Fruit fly (Drosophila melanogaster) whole organism, embryonic: ENCODE data around the gene Arp1.

Experiments used
- ATbp ChIP-seq: fragments of 200-800 bp; sonication (Bioruptor generic); optimal IDR thresholded peaks from 2 replicates; lab custom pipeline; 2017; ENCODE audit warnings: missing biosample characterization, mild to moderate bottlenecking, missing genetic modification characterization, missing genetic modification reagents
- Adf1 ChIP-seq: fragments of 200-800 bp; sonication (Bioruptor generic); IDR thresholded peaks from 2 replicates; pipeline ENCODE4 v1.3.6; 2022; ENCODE audit warnings: missing biosample characterization, missing genetic modification characterization
- Asciz ChIP-seq: fragments of 200-800 bp; sonication (Bioruptor generic); optimal IDR thresholded peaks from 2 replicates; lab custom pipeline; 2017; ENCODE audit warnings: missing biosample characterization, mild to moderate bottlenecking, missing genetic modification characterization, missing genetic modification reagents
- B-H1 ChIP-seq: fragments of 200-800 bp; sonication (Bioruptor generic); IDR thresholded peaks from 3 replicates; pipeline ENCODE4 v1.3.6; 2022; ENCODE audit warnings: missing biosample characterization, missing genetic modification characterization
- Blimp-1 ChIP-seq: fragments of 200-800 bp; sonication (Bioruptor generic); optimal IDR thresholded peaks from 3 replicates; lab custom pipeline; 2018; ENCODE audit warnings: missing biosample characterization, missing genetic modification characterization, mild to moderate bottlenecking, moderate library complexity, missing genetic modification reagents
- CG12071 ChIP-seq: fragments of 200-800 bp; sonication (Bioruptor generic); optimal IDR thresholded peaks from 3 replicates; lab custom pipeline; 2018; ENCODE audit warnings: missing biosample characterization, mild to moderate bottlenecking, missing genetic modification characterization
- CG12155 ChIP-seq: fragments of 200-800 bp; sonication (Bioruptor generic); optimal IDR thresholded peaks from 3 replicates; lab custom pipeline; 2016; ENCODE audit warnings: missing biosample characterization, missing genetic modification characterization
- CG12769 ChIP-seq: fragments of 200-800 bp; sonication (Bioruptor generic); optimal IDR thresholded peaks from 2 replicates; lab custom pipeline; 2019; ENCODE audit warnings: missing biosample characterization, mild to moderate bottlenecking, missing genetic modification characterization, moderate library complexity
- CG13775 ChIP-seq: fragments of 200-800 bp; sonication (Bioruptor generic); optimal IDR thresholded peaks from 3 replicates; lab custom pipeline; 2017; ENCODE audit warnings: missing biosample characterization, mild to moderate bottlenecking, missing genetic modification characterization
- CG1602 ChIP-seq: fragments of 200-800 bp; sonication (Bioruptor generic); optimal IDR thresholded peaks from 3 replicates; lab custom pipeline; 2016; ENCODE audit warnings: missing biosample characterization, missing genetic modification characterization
- CG17186 ChIP-seq: fragments of 200-800 bp; sonication (Bioruptor generic); optimal IDR thresholded peaks from 3 replicates; lab custom pipeline; 2017; ENCODE audit warnings: missing biosample characterization, missing genetic modification reagents, missing genetic modification characterization
- CG17385 ChIP-seq: fragments of 200-800 bp; sonication (Bioruptor generic); optimal IDR thresholded peaks from 3 replicates; lab custom pipeline; 2018; ENCODE audit warnings: missing biosample characterization, mild to moderate bottlenecking, missing genetic modification characterization
- CG17829 ChIP-seq: fragments of 200-800 bp; optimal IDR thresholded peaks from 2 replicates; lab custom pipeline; 2019; ENCODE audit warnings: missing biosample characterization, mild to moderate bottlenecking, missing genetic modification characterization, moderate library complexity
- CG30020 ChIP-seq: fragments of 200-800 bp; optimal IDR thresholded peaks from 2 replicates; lab custom pipeline; 2019; ENCODE audit warnings: missing biosample characterization, mild to moderate bottlenecking, missing genetic modification characterization, moderate library complexity
- CG3163 ChIP-seq: fragments of 200-800 bp; sonication (Bioruptor generic); optimal IDR thresholded peaks from 3 replicates; lab custom pipeline; 2016; ENCODE audit warnings: missing biosample characterization, missing genetic modification characterization
- CG32532 ChIP-seq: fragments of 200-800 bp; sonication (Bioruptor generic); IDR thresholded peaks from 2 replicates; pipeline ENCODE4 v1.3.6; 2022; ENCODE audit warnings: missing biosample characterization, missing genetic modification characterization
- CG32772 ChIP-seq: fragments of 200-800 bp; sonication (Bioruptor generic); IDR thresholded peaks from 2 replicates; pipeline ENCODE4 v1.3.6; 2022; ENCODE audit warnings: missing biosample characterization, missing genetic modification characterization
- CG33557 ChIP-seq: fragments of 200-800 bp; sonication (Bioruptor generic); optimal IDR thresholded peaks from 2 replicates; lab custom pipeline; 2019; ENCODE audit warnings: missing biosample characterization, mild to moderate bottlenecking, missing genetic modification characterization, moderate library complexity
- CG7357 ChIP-seq: fragments of 200-800 bp; sonication (Bioruptor generic); IDR thresholded peaks from 3 replicates; pipeline ENCODE4 v1.3.6; 2022; ENCODE audit warnings: missing biosample characterization, missing genetic modification characterization
- CG9215 ChIP-seq: fragments of 200-800 bp; sonication (Bioruptor generic); IDR thresholded peaks from 2 replicates; pipeline ENCODE4 v1.3.6; 2022; ENCODE audit warnings: missing biosample characterization, missing genetic modification characterization
- CG9437 ChIP-seq: fragments of 200-800 bp; sonication (Bioruptor generic); optimal IDR thresholded peaks from 2 replicates; lab custom pipeline; 2018; ENCODE audit warnings: missing biosample characterization, mild to moderate bottlenecking, missing genetic modification characterization
- D ChIP-seq, 2 experiments: fragments of 200-800 bp in 1 of 2; fragments of >200 bp in 1 of 2; sonication (Bioruptor generic) in 1 of 2; optimal IDR thresholded peaks; 2 replicates in 1 of 2; 3 replicates in 1 of 2; lab custom pipeline; 2017; ENCODE audit warnings: mild to moderate bottlenecking in 1 of 2, missing biosample characterization in 1 of 2, missing genetic modification characterization in 1 of 2, missing genetic modification reagents in 1 of 2
- Drgx ChIP-seq: fragments of 200-800 bp; sonication (Bioruptor generic); IDR thresholded peaks from 2 replicates; pipeline ENCODE4 v1.3.6; 2022; ENCODE audit warnings: missing biosample characterization, missing genetic modification characterization
- Elba2 ChIP-seq: fragments of 200-800 bp; sonication (Bioruptor generic); optimal IDR thresholded peaks from 3 replicates; lab custom pipeline; 2016; ENCODE audit warnings: missing biosample characterization, missing genetic modification characterization
- Fer1 ChIP-seq: fragments of 200-800 bp; sonication (Bioruptor generic); optimal IDR thresholded peaks from 2 replicates; lab custom pipeline; 2017; ENCODE audit warnings: missing biosample characterization, mild to moderate bottlenecking, missing genetic modification characterization
- Fer3 ChIP-seq: fragments of 200-800 bp; sonication (Bioruptor generic); optimal IDR thresholded peaks from 2 replicates; lab custom pipeline; 2018; ENCODE audit warnings: missing biosample characterization, mild to moderate bottlenecking, missing genetic modification characterization, moderate library complexity
- H15 ChIP-seq: fragments of 200-800 bp; sonication (Bioruptor generic); IDR thresholded peaks from 3 replicates; pipeline ENCODE4 v1.3.6; 2022; ENCODE audit warnings: missing biosample characterization, missing genetic modification characterization
- H2.0 ChIP-seq: fragments of 200-800 bp; sonication (Bioruptor generic); IDR thresholded peaks from 2 replicates; pipeline ENCODE4 v1.3.6; 2022; ENCODE audit warnings: missing biosample characterization, missing genetic modification characterization
- Hr3 ChIP-seq: fragments of 200-800 bp; sonication (Bioruptor generic); optimal IDR thresholded peaks from 3 replicates; lab custom pipeline; 2016; ENCODE audit warnings: missing biosample characterization, missing genetic modification characterization
- Lim3 ChIP-seq: fragments of 200-800 bp; sonication (Bioruptor generic); IDR thresholded peaks from 2 replicates; pipeline ENCODE4 v1.3.6; 2022; ENCODE audit warnings: missing biosample characterization, missing genetic modification characterization
- NfI ChIP-seq: fragments of 200-800 bp; sonication (Bioruptor generic); optimal IDR thresholded peaks from 3 replicates; lab custom pipeline; 2018; ENCODE audit warnings: missing biosample characterization, mild to moderate bottlenecking, missing genetic modification characterization, moderate library complexity
- ara ChIP-seq: fragments of 200-800 bp; sonication (Bioruptor generic); IDR thresholded peaks from 2 replicates; pipeline ENCODE4 v1.3.6; 2022; ENCODE audit warnings: missing biosample characterization, missing genetic modification characterization
- ci ChIP-seq: fragments of 200-800 bp; sonication (Bioruptor generic); IDR thresholded peaks from 3 replicates; pipeline ENCODE4 v1.3.6; 2022; ENCODE audit warnings: missing biosample characterization, missing genetic modification characterization
- corto ChIP-seq: fragments of 200-800 bp; sonication (Bioruptor generic); optimal IDR thresholded peaks from 2 replicates; lab custom pipeline; 2016; ENCODE audit warnings: missing biosample characterization, mild to moderate bottlenecking, missing genetic modification characterization, moderate library complexity
- croc ChIP-seq: fragments of 200-800 bp; sonication (Bioruptor generic); conservative IDR thresholded peaks from 3 replicates; pipeline ENCODE4 v1.3.6; 2022; ENCODE audit warnings: missing biosample characterization, missing genetic modification characterization
- cwo ChIP-seq: fragments of 200-800 bp; sonication (Bioruptor generic); optimal IDR thresholded peaks from 3 replicates; lab custom pipeline; 2017; ENCODE audit warnings: missing biosample characterization, missing genetic modification characterization, mild to moderate bottlenecking, moderate library complexity, missing genetic modification reagents
- dmrt11E ChIP-seq: fragments of 200-800 bp; sonication (Bioruptor generic); optimal IDR thresholded peaks from 3 replicates; lab custom pipeline; 2018; ENCODE audit warnings: missing biosample characterization, mild to moderate bottlenecking, missing genetic modification characterization, moderate library complexity
- dmrt99B ChIP-seq: fragments of 200-800 bp; sonication (Bioruptor generic); optimal IDR thresholded peaks from 2 replicates; lab custom pipeline; 2018; ENCODE audit warnings: missing biosample characterization, mild to moderate bottlenecking, missing genetic modification characterization, moderate library complexity
- gcm ChIP-seq: fragments of 200-800 bp; sonication (Bioruptor generic); optimal IDR thresholded peaks from 2 replicates; lab custom pipeline; 2019; ENCODE audit warnings: missing biosample characterization, mild to moderate bottlenecking, missing genetic modification characterization, moderate library complexity
- grau ChIP-seq: fragments of 200-800 bp; optimal IDR thresholded peaks from 3 replicates; lab custom pipeline; 2019; ENCODE audit warnings: missing biosample characterization, mild to moderate bottlenecking, missing genetic modification characterization, moderate library complexity
- nerfin-1 ChIP-seq: fragments of 200-800 bp; sonication (Bioruptor generic); optimal IDR thresholded peaks from 3 replicates; lab custom pipeline; 2019; ENCODE audit warnings: missing biosample characterization, mild to moderate bottlenecking, missing genetic modification characterization, moderate library complexity
- nmo ChIP-seq: fragments of 200-800 bp; sonication (Bioruptor generic); optimal IDR thresholded peaks from 2 replicates; lab custom pipeline; 2018; ENCODE audit warnings: missing biosample characterization, mild to moderate bottlenecking, missing genetic modification characterization, moderate library complexity
- nom ChIP-seq: fragments of 200-800 bp; sonication (Bioruptor generic); optimal IDR thresholded peaks from 2 replicates; lab custom pipeline; 2017; ENCODE audit warnings: missing biosample characterization, missing genetic modification characterization, mild to moderate bottlenecking, moderate library complexity, missing genetic modification reagents
- pan ChIP-seq, 4 experiments: fragments of >200 bp in 3 of 4; fragments of 200-800 bp in 1 of 4; sonication (Bioruptor generic) in 1 of 4; optimal IDR thresholded peaks in 3 of 4; IDR thresholded peaks in 1 of 4; 2 replicates each; pipeline versions ENCODE4 v1.3.6 to Lab custom; 2017 to 2022; ENCODE audit warnings: missing biosample characterization in 2 of 4, missing genetic modification characterization in 2 of 4, mixed read lengths in 1 of 4
- pum ChIP-seq: fragments of 200-800 bp; sonication (Bioruptor generic); optimal IDR thresholded peaks from 2 replicates; lab custom pipeline; 2016; ENCODE audit warnings: missing biosample characterization, missing genetic modification characterization
- schlank ChIP-seq: fragments of 200-800 bp; sonication (Bioruptor generic); optimal IDR thresholded peaks from 2 replicates; lab custom pipeline; 2018; ENCODE audit warnings: missing biosample characterization, mild to moderate bottlenecking, missing genetic modification characterization
- sd ChIP-seq: fragments of 200-800 bp; sonication (Bioruptor generic); optimal IDR thresholded peaks from 3 replicates; lab custom pipeline; 2018; ENCODE audit warnings: missing biosample characterization, mild to moderate bottlenecking, missing genetic modification characterization, moderate library complexity
- seq ChIP-seq: fragments of 200-800 bp; sonication (Bioruptor generic); IDR thresholded peaks from 2 replicates; pipeline ENCODE4 v1.3.6; 2022; ENCODE audit warnings: missing biosample characterization, missing genetic modification characterization

The Arp1 gene

DNA sequence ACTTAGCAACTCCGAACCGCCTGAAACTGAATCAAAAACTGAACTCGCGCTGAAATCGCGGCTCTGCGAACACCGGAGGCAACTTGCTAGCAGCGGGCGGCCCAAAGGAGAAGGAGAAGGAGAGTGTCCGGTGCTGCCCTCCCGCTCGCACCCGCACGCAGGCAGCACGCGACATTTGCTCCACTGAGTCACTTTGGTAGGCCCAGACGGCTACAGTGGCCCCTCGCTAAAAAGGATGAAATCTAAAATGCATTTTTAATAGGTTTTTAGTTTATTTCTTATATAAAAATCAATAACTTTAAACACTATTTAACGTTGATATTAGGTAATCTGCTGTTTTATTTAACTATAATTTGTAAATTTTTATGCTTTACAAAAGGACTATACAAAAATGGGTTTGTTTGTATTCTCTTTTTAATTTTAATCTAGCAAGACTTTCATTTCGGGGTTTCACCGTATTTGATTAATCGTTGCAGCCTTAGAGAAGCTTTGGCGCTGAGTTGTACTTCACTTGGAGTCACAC lies 30.9 kb downstream of the Arp1 start, which contains the start of gene Men (continued):
- TF ChIP-seq corto (GFP tag; lab: Kevin White, UChicago) (no peak), Fer3 (tag; lab: Kevin White, UChicago) (peak; percentile 52), dmrt11E (tag; lab: Kevin White, UChicago) (peak; percentile 17), Lim3 (GFP tag; lab: Robert Waterston, UW) (no peak), CG12769 (tag; lab: Kevin White, UChicago) (no peak), CG33557 (GFP tag; lab: Kevin White, UChicago) (peak; percentile 31), CG32532 (GFP tag; lab: Robert Waterston, UW) (peak; percentile 60), Blimp-1 (GFP tag; lab: Kevin White, UChicago) (peak; percentile 61), CG30020 (tag; lab: Kevin White, UChicago) (peak; percentile 40), croc (GFP tag; lab: Robert Waterston, UW) (peak; percentile 29; the same call in 2 of the 3 replicates), Fer1 (GFP tag; lab: Kevin White, UChicago) (peak; percentile 76), CG9215 (peak; percentile 52), nerfin-1 (tag; lab: Kevin White, UChicago) (peak; percentile 58), CG17829 (tag; lab: Kevin White, UChicago) (peak; percentile 60), seq (peak; percentile 59), Elba2 (GFP tag; lab: Kevin White, UChicago) (no peak), CG17186 (GFP tag; lab: Kevin White, UChicago) (no peak), H15 (GFP tag; lab: Robert Waterston, UW) (no peak), CG1602 (GFP tag; lab: Kevin White, UChicago) (peak; percentile 26), Drgx (GFP tag; lab: Robert Waterston, UW) (peak; percentile 65; the same call in 1 of the 2 replicates), pan (optimal IDR thresholded peaks at IDR 0.05; lab: Kevin White, UChicago) (no peak), pan (GFP tag; optimal IDR thresholded peaks at IDR 0.05 in 1 of 2, IDR thresholded peaks at IDR 0.05 in 1 of 2) (peak in 1 of 2 experiments; percentile 64), NfI (peak; percentile 27), CG32772 (peak; percentile 27; the same call in 1 of the 2 replicates), CG7357 (GFP tag; lab: Robert Waterston, UW) (peak; percentile 57; the same call in 1 of the 3 replicates), CG12155 (GFP tag; lab: Kevin White, UChicago) (peak; percentile 13), B-H1 (GFP tag; lab: Robert Waterston, UW) (0 out of 3 replicates have a peak, but pooled peaks have one; percentile 22), D (optimal IDR thresholded peaks at IDR 0.05; lab: Kevin White, UChicago) (no peak), D (GFP tag; optimal IDR thresholded peaks at IDR 0.05; lab: Kevin White, UChicago) (peak; percentile 34), dmrt99B (peak; percentile 82), CG12071 (GFP tag; lab: Kevin White, UChicago) (peak; percentile 7), nmo (GFP tag; lab: Kevin White, UChicago) (peak; percentile 75), grau (tag; lab: Kevin White, UChicago) (peak; percentile 91), Hr3 (peak; percentile 34), CG17385 (peak; percentile 62), sd (peak; percentile 38), Asciz (GFP tag; lab: Kevin White, UChicago) (peak; percentile 33), H2.0 (no peak), ci (GFP tag; lab: Robert Waterston, UW) (0 out of 3 replicates have a peak, but pooled peaks have one; percentile 24), gcm (GFP tag; lab: Kevin White, UChicago) (peak; percentile 47), CG13775 (GFP tag; lab: Kevin White, UChicago) (peak; percentile 27), ara (0 out of 2 replicates have a peak, but pooled peaks have one; percentile 9), Adf1 (GFP tag; lab: Robert Waterston, UW) (peak; percentile 7; the same call in 1 of the 2 replicates), nom (GFP tag; lab: Kevin White, UChicago) (peak; percentile 25), pum (GFP tag; lab: Kevin White, UChicago) (no peak), cwo (peak; percentile 73), schlank (no peak), CG3163 (GFP tag; lab: Kevin White, UChicago) (no peak), ATbp (GFP tag; lab: Kevin White, UChicago) (peak; percentile 60), CG9437 (GFP tag; lab: Kevin White, UChicago) (peak; percentile 54)
